Fruit fly (Drosophila melanogaster) whole organism, embryonic: ENCODE measurements around the gene Gdh.
A peak's percentile ranks its signal among the peaks of the same experiment; 100 is the strongest.

ENCODE experiments used
- Ada2b ChIP-seq: fragments of 200-800 bp; sonication (Bioruptor generic); IDR thresholded peaks from 2 replicates; pipeline ENCODE4 v1.3.6; 2022; ENCODE audit warnings: missing biosample characterization, missing genetic modification characterization
- Aef1 ChIP-seq: fragments of 200-800 bp; sonication (Bioruptor generic); IDR thresholded peaks from 3 replicates; pipeline ENCODE4 v1.3.6; 2022; ENCODE audit warnings: missing biosample characterization, missing genetic modification characterization
- Atf6 ChIP-seq: fragments of 200-800 bp; sonication (Bioruptor generic); IDR thresholded peaks from 2 replicates; pipeline ENCODE4 v1.3.6; 2022; ENCODE audit warnings: missing biosample characterization, missing genetic modification characterization
- CG12104 ChIP-seq: fragments of 200-800 bp; sonication (Bioruptor generic); optimal IDR thresholded peaks from 3 replicates; lab custom pipeline; 2016; ENCODE audit warnings: missing biosample characterization, missing genetic modification characterization
- CG12769 ChIP-seq: fragments of 200-800 bp; sonication (Bioruptor generic); optimal IDR thresholded peaks from 2 replicates; lab custom pipeline; 2019; ENCODE audit warnings: missing biosample characterization, mild to moderate bottlenecking, missing genetic modification characterization, moderate library complexity
- CG13123 ChIP-seq: fragments of 200-800 bp; sonication (Bioruptor generic); optimal IDR thresholded peaks from 2 replicates; lab custom pipeline; 2016; ENCODE audit warnings: missing biosample characterization, missing genetic modification characterization
- CG14860 ChIP-seq: fragments of 200-800 bp; sonication (Bioruptor generic); IDR thresholded peaks from 3 replicates; pipeline ENCODE4 v1.3.6; 2022; ENCODE audit warnings: missing biosample characterization, missing genetic modification characterization; ENCODE audit not compliant: partially characterized antibody
- CG15011 ChIP-seq: fragments of 200-800 bp; sonication (Bioruptor generic); optimal IDR thresholded peaks from 3 replicates; lab custom pipeline; 2018; ENCODE audit warnings: missing biosample characterization, mild to moderate bottlenecking, missing genetic modification characterization
- CG16779 ChIP-seq: fragments of 200-800 bp; sonication (Bioruptor generic); IDR thresholded peaks from 2 replicates; pipeline ENCODE4 v1.3.6; 2022; ENCODE audit warnings: missing biosample characterization, missing genetic modification characterization
- CG17186 ChIP-seq: fragments of 200-800 bp; sonication (Bioruptor generic); optimal IDR thresholded peaks from 3 replicates; lab custom pipeline; 2017; ENCODE audit warnings: missing biosample characterization, missing genetic modification reagents, missing genetic modification characterization
- CG17359 ChIP-seq: fragments of 200-800 bp; sonication (Bioruptor generic); optimal IDR thresholded peaks from 3 replicates; lab custom pipeline; 2018; ENCODE audit warnings: missing biosample characterization, mild to moderate bottlenecking, missing genetic modification characterization, moderate library complexity
- CG17912 ChIP-seq: fragments of 200-800 bp; sonication (Bioruptor generic); optimal IDR thresholded peaks from 2 replicates; lab custom pipeline; 2018; ENCODE audit warnings: missing biosample characterization, mild to moderate bottlenecking, missing genetic modification characterization
- CG2129 ChIP-seq: fragments of 200-800 bp; sonication (Bioruptor generic); IDR thresholded peaks from 2 replicates; pipeline ENCODE4 v1.3.6; 2022; ENCODE audit warnings: missing biosample characterization, missing genetic modification characterization; ENCODE audit not compliant: partially characterized antibody
- CG31365 ChIP-seq: fragments of 200-800 bp; sonication (Bioruptor generic); optimal IDR thresholded peaks from 2 replicates; lab custom pipeline; 2018; ENCODE audit warnings: missing biosample characterization, mild to moderate bottlenecking, missing genetic modification characterization
- CG3407 ChIP-seq: fragments of 200-800 bp; sonication (Bioruptor generic); optimal IDR thresholded peaks from 2 replicates; lab custom pipeline; 2018; ENCODE audit warnings: missing biosample characterization, mild to moderate bottlenecking, missing genetic modification characterization
- CG3726 ChIP-seq: fragments of 200-800 bp; sonication (Bioruptor generic); IDR thresholded peaks from 3 replicates; pipeline ENCODE4, ENCODE4 v1.3.6; 2022; ENCODE audit warnings: missing biosample characterization, missing genetic modification characterization
- CG3847 ChIP-seq: fragments of 200-800 bp; sonication (Bioruptor generic); IDR thresholded peaks from 2 replicates; pipeline ENCODE4 v1.3.6; 2022; ENCODE audit warnings: missing biosample characterization, missing genetic modification characterization
- CG42726 ChIP-seq: fragments of 200-800 bp; sonication (Bioruptor generic); IDR thresholded peaks from 2 replicates; pipeline ENCODE4 v1.3.6; 2022; ENCODE audit warnings: missing biosample characterization, missing genetic modification characterization; ENCODE audit not compliant: partially characterized antibody
- CG8290 ChIP-seq, 3 experiments: fragments of 200-800 bp; sonication (Bioruptor generic); optimal IDR thresholded peaks; 2 replicates each; lab custom pipeline; 2016 to 2019; ENCODE audit warnings: missing biosample characterization in 3 of 3, missing genetic modification characterization in 3 of 3, mild to moderate bottlenecking in 2 of 3, moderate library complexity in 1 of 3
- CG8359 ChIP-seq: fragments of 200-800 bp; sonication (Bioruptor generic); optimal IDR thresholded peaks from 2 replicates; lab custom pipeline; 2017; ENCODE audit warnings: missing biosample characterization, mild to moderate bottlenecking, missing genetic modification characterization, borderline replicate concordance
- CG9609 ChIP-seq: fragments of 200-800 bp; sonication (Bioruptor generic); optimal IDR thresholded peaks from 3 replicates; lab custom pipeline; 2016; ENCODE audit warnings: missing biosample characterization, missing genetic modification characterization
- CG9727 ChIP-seq: fragments of 200-800 bp; sonication (Bioruptor generic); optimal IDR thresholded peaks from 3 replicates; lab custom pipeline; 2017; ENCODE audit warnings: missing biosample characterization, mild to moderate bottlenecking, missing genetic modification characterization
- CG9817 ChIP-seq: fragments of 200-800 bp; sonication (Bioruptor generic); optimal IDR thresholded peaks from 2 replicates; lab custom pipeline; 2018; ENCODE audit warnings: missing biosample characterization, mild to moderate bottlenecking, missing genetic modification characterization, moderate library complexity
- D19A ChIP-seq: fragments of 200-800 bp; optimal IDR thresholded peaks from 3 replicates; lab custom pipeline; 2019; ENCODE audit warnings: missing biosample characterization, mild to moderate bottlenecking, missing genetic modification characterization, moderate library complexity
- Deaf1 ChIP-seq: fragments of 200-800 bp; optimal IDR thresholded peaks from 3 replicates; lab custom pipeline; 2019; ENCODE audit warnings: missing biosample characterization, mild to moderate bottlenecking, missing genetic modification characterization, moderate library complexity
- Hr3 ChIP-seq: fragments of 200-800 bp; sonication (Bioruptor generic); optimal IDR thresholded peaks from 3 replicates; lab custom pipeline; 2016; ENCODE audit warnings: missing biosample characterization, missing genetic modification characterization
- Mad ChIP-seq: fragments of 200-800 bp; sonication (Bioruptor generic); optimal IDR thresholded peaks from 2 replicates; lab custom pipeline; 2016; ENCODE audit warnings: missing biosample characterization, missing genetic modification characterization
- NC2β ChIP-seq: fragments of 200-800 bp; sonication (Bioruptor generic); optimal IDR thresholded peaks from 2 replicates; lab custom pipeline; 2016; ENCODE audit warnings: missing biosample characterization, missing genetic modification characterization
- NFAT ChIP-seq: fragments of 200-800 bp; sonication (Bioruptor generic); IDR thresholded peaks from 2 replicates; pipeline ENCODE4 v1.3.6; 2022; ENCODE audit warnings: missing biosample characterization, missing genetic modification characterization
- PHDP ChIP-seq: fragments of 200-800 bp; sonication (Bioruptor generic); optimal IDR thresholded peaks from 3 replicates; lab custom pipeline; 2018; ENCODE audit warnings: missing biosample characterization, mild to moderate bottlenecking, missing genetic modification characterization, moderate library complexity
- croc ChIP-seq: fragments of 200-800 bp; sonication (Bioruptor generic); conservative IDR thresholded peaks from 3 replicates; pipeline ENCODE4 v1.3.6; 2022; ENCODE audit warnings: missing biosample characterization, missing genetic modification characterization
- emc ChIP-seq: fragments of 200-800 bp; sonication (Bioruptor generic); optimal IDR thresholded peaks from 2 replicates; lab custom pipeline; 2016; ENCODE audit warnings: missing biosample characterization, missing genetic modification characterization
- esg ChIP-seq: fragments of 200-800 bp; sonication (Bioruptor generic); conservative IDR thresholded peaks from 2 replicates; pipeline ENCODE4 v1.3.6; 2022; ENCODE audit warnings: missing biosample characterization, missing genetic modification characterization
- fd102C ChIP-seq: fragments of 200-800 bp; sonication (Bioruptor generic); optimal IDR thresholded peaks from 2 replicates; lab custom pipeline; 2018; ENCODE audit warnings: missing biosample characterization, mild to moderate bottlenecking, missing genetic modification characterization, moderate library complexity
- gt ChIP-seq: fragments of 200-800 bp; sonication (Bioruptor generic); IDR thresholded peaks from 2 replicates; pipeline ENCODE4 v1.3.6; 2022; ENCODE audit warnings: missing biosample characterization, missing genetic modification characterization
- her ChIP-seq: fragments of 200-800 bp; sonication (Bioruptor generic); optimal IDR thresholded peaks from 2 replicates; lab custom pipeline; 2016; ENCODE audit warnings: missing biosample characterization, missing genetic modification characterization
- ind ChIP-seq: fragments of 200-800 bp; sonication (Bioruptor generic); optimal IDR thresholded peaks from 3 replicates; lab custom pipeline; 2016; ENCODE audit warnings: missing biosample characterization, missing genetic modification characterization
- jing ChIP-seq: fragments of 200-800 bp; sonication (Bioruptor generic); optimal IDR thresholded peaks from 2 replicates; lab custom pipeline; 2018; ENCODE audit warnings: missing biosample characterization, mild to moderate bottlenecking, missing genetic modification characterization
- nmo ChIP-seq: fragments of 200-800 bp; sonication (Bioruptor generic); optimal IDR thresholded peaks from 2 replicates; lab custom pipeline; 2018; ENCODE audit warnings: missing biosample characterization, mild to moderate bottlenecking, missing genetic modification characterization, moderate library complexity
- org-1 ChIP-seq: fragments of 200-800 bp; sonication (Bioruptor generic); optimal IDR thresholded peaks from 2 replicates; lab custom pipeline; 2017; ENCODE audit warnings: missing biosample characterization, missing genetic modification characterization
- otp ChIP-seq: fragments of 200-800 bp; sonication (Bioruptor generic); IDR thresholded peaks from 3 replicates; pipeline ENCODE4, ENCODE4 v1.3.6; 2022; ENCODE audit warnings: missing biosample characterization, missing genetic modification characterization
- pan ChIP-seq, 4 experiments: fragments of >200 bp in 3 of 4; fragments of 200-800 bp in 1 of 4; sonication (Bioruptor generic) in 1 of 4; optimal IDR thresholded peaks in 3 of 4; IDR thresholded peaks in 1 of 4; 2 replicates each; pipeline versions ENCODE4 v1.3.6 to Lab custom; 2017 to 2022; ENCODE audit warnings: missing biosample characterization in 2 of 4, missing genetic modification characterization in 2 of 4, mixed read lengths in 1 of 4
- prd ChIP-seq, 3 experiments: fragments of >200 bp in 2 of 3; fragments of 200-800 bp in 1 of 3; sonication (Bioruptor generic) in 1 of 3; optimal IDR thresholded peaks in 2 of 3; IDR thresholded peaks in 1 of 3; 2 replicates in 2 of 3; 3 replicates in 1 of 3; pipeline versions ENCODE4 v1.3.6 to Lab custom; 2017 to 2022; ENCODE audit warnings: missing biosample characterization in 1 of 3, missing genetic modification characterization in 1 of 3
- psq ChIP-seq: fragments of 200-800 bp; sonication (Bioruptor generic); optimal IDR thresholded peaks from 2 replicates; lab custom pipeline; 2017; ENCODE audit warnings: missing biosample characterization, missing genetic modification characterization
- pum ChIP-seq: fragments of 200-800 bp; sonication (Bioruptor generic); optimal IDR thresholded peaks from 2 replicates; lab custom pipeline; 2016; ENCODE audit warnings: missing biosample characterization, missing genetic modification characterization
- ro ChIP-seq: fragments of 200-800 bp; sonication (Bioruptor generic); IDR thresholded peaks from 2 replicates; pipeline ENCODE4 v1.3.6; 2022; ENCODE audit warnings: missing biosample characterization, missing genetic modification characterization
- scrt ChIP-seq: fragments of 200-800 bp; sonication (Bioruptor generic); optimal IDR thresholded peaks from 2 replicates; lab custom pipeline; 2018; ENCODE audit warnings: missing biosample characterization, mild to moderate bottlenecking, missing genetic modification characterization, moderate library complexity
- sd ChIP-seq: fragments of 200-800 bp; sonication (Bioruptor generic); optimal IDR thresholded peaks from 3 replicates; lab custom pipeline; 2018; ENCODE audit warnings: missing biosample characterization, mild to moderate bottlenecking, missing genetic modification characterization, moderate library complexity
- slp2 ChIP-seq: fragments of 200-800 bp; sonication (Bioruptor generic); optimal IDR thresholded peaks from 2 replicates; lab custom pipeline; 2016; ENCODE audit warnings: missing biosample characterization, missing genetic modification characterization

Gene Gdh

DNA sequence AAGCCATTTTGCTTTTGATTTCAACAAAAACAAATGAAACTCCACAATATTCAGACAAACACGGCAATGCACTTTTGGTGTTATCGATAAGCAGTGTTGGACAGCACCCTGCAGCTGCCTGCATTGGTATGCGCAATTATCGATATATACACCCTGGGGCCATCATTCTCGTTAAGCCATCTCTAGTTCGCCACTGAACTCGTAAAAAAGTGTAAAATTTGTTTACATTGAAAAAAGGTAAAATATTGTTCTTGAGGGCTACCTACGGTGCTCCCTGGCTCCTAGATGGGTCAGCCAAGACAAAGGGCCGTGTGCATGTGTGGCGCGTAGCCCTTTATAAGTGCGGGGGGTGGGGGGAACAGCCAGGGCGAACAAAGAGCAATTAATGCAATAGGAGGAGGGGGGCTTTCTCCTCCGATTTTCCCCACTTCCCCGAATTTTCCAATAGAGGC, 43.6 kb upstream of the Gdh start, which contains the start of the genes CG13603 and CG5902 (continued):
- no peak for TF ChIP-seq CG3726
- peak; percentile 66 for TF ChIP-seq her (GFP tag; lab: Kevin White, UChicago)
- peak; percentile 67 for TF ChIP-seq CG3847
- TF ChIP-seq CG3407: no peak
- no peak for TF ChIP-seq CG9817
- no peak; the same call in 1 of the 2 replicates for TF ChIP-seq esg (GFP tag; lab: Robert Waterston, UW)
- TF ChIP-seq otp (GFP tag; lab: Robert Waterston, UW): peak; percentile 50; the same call in 1 of the 3 replicates
- peak; percentile 60 for TF ChIP-seq ind (GFP tag; lab: Kevin White, UChicago)
- no peak for TF ChIP-seq D19A
- peak; percentile 65 for TF ChIP-seq CG14860
- TF ChIP-seq CG16779 (GFP tag; lab: Robert Waterston, UW): no peak
- no peak for TF ChIP-seq croc (GFP tag; lab: Robert Waterston, UW)
- no peak for TF ChIP-seq scrt (GFP tag; lab: Kevin White, UChicago)
- TF ChIP-seq gt: no peak
- TF ChIP-seq CG15011: no peak
- peak; percentile 62 for TF ChIP-seq NC2β (GFP tag; lab: Kevin White, UChicago)
- TF ChIP-seq Ada2b (GFP tag; lab: Robert Waterston, UW): no peak
- peak; percentile 82 for TF ChIP-seq nmo (GFP tag; lab: Kevin White, UChicago)
- TF ChIP-seq emc (GFP tag; lab: Kevin White, UChicago): no peak
- TF ChIP-seq CG8359 (GFP tag; lab: Kevin White, UChicago): no peak
- TF ChIP-seq CG8290 (GFP tag; optimal IDR thresholded peaks at IDR 0.05; lab: Kevin White, UChicago): no peak
- no peak for TF ChIP-seq CG8290 (tag; optimal IDR thresholded peaks at IDR 0.05; lab: Kevin White, UChicago)
- TF ChIP-seq CG13123 (GFP tag; lab: Kevin White, UChicago): peak; percentile 23
- peak; percentile 13; the same call in 2 of the 3 replicates for TF ChIP-seq Aef1 (GFP tag; lab: Robert Waterston, UW)
- no peak for TF ChIP-seq slp2 (GFP tag; lab: Kevin White, UChicago)
- peak; percentile 52; the same call in 1 of the 2 replicates for TF ChIP-seq CG2129 (GFP tag; lab: Robert Waterston, UW)
- no peak for TF ChIP-seq CG12104 (GFP tag; lab: Kevin White, UChicago)
- TF ChIP-seq psq: no peak
- TF ChIP-seq jing (GFP tag; lab: Kevin White, UChicago): no peak
- TF ChIP-seq Hr3 (GFP tag; lab: Kevin White, UChicago): peak; percentile 4
- peak; percentile 51 for TF ChIP-seq pum (GFP tag; lab: Kevin White, UChicago)
- TF ChIP-seq Mad: peak; percentile 35
- TF ChIP-seq CG42726 (GFP tag; lab: Robert Waterston, UW): peak; percentile 72; the same call in 1 of the 2 replicates
- TF ChIP-seq Deaf1 (tag; lab: Kevin White, UChicago): no peak
- TF ChIP-seq CG9609 (GFP tag; lab: Kevin White, UChicago): peak; percentile 38
- TF ChIP-seq sd: peak; percentile 100
- no peak for TF ChIP-seq CG17912 (GFP tag; lab: Kevin White, UChicago)
- no peak for TF ChIP-seq org-1 (GFP tag; lab: Kevin White, UChicago)
- TF ChIP-seq CG17359 (tag; lab: Kevin White, UChicago): peak; percentile 36
- no peak for TF ChIP-seq Atf6 (GFP tag; lab: Robert Waterston, UW)
- no peak for TF ChIP-seq CG31365 (tag; lab: Kevin White, UChicago)
- TF ChIP-seq CG17186 (GFP tag; lab: Kevin White, UChicago): peak; percentile 96
- TF ChIP-seq CG12769 (tag; lab: Kevin White, UChicago): no peak
- no peak for TF ChIP-seq prd (optimal IDR thresholded peaks at IDR 0.05; lab: Kevin White, UChicago)
- TF ChIP-seq prd (GFP tag; IDR thresholded peaks at IDR 0.05; lab: Robert Waterston, UW): 0 out of 3 replicates have a peak, but pooled peaks have one; percentile 14
- TF ChIP-seq fd102C (GFP tag; lab: Kevin White, UChicago): no peak
- TF ChIP-seq pan (optimal IDR thresholded peaks at IDR 0.05; lab: Kevin White, UChicago): no peak
- no peak for TF ChIP-seq pan (GFP tag; optimal IDR thresholded peaks at IDR 0.05 in 1 of 2, IDR thresholded peaks at IDR 0.05 in 1 of 2)
- TF ChIP-seq CG9727 (GFP tag; lab: Kevin White, UChicago): peak; percentile 34
- no peak for TF ChIP-seq ro (GFP tag; lab: Robert Waterston, UW)
- no peak for TF ChIP-seq PHDP (tag; lab: Kevin White, UChicago)
- TF ChIP-seq NFAT (GFP tag; lab: Robert Waterston, UW): 0 out of 2 replicates have a peak, but pooled peaks have one; percentile 54
